Fruit fly (Drosophila melanogaster) whole organism, embryonic: Measurements from ENCODE around the gene Tsp2A.

Experiments
- CG12071 ChIP-seq: fragments of 200-800 bp; sonication (Bioruptor generic); optimal IDR thresholded peaks from 3 replicates; lab custom pipeline; 2018; ENCODE audit warnings: missing biosample characterization, mild to moderate bottlenecking, missing genetic modification characterization
- CG14050 ChIP-seq: fragments of 200-800 bp; sonication (Bioruptor generic); IDR thresholded peaks from 3 replicates; pipeline ENCODE4 v1.3.6; 2022; ENCODE audit warnings: missing biosample characterization, missing genetic modification characterization
- CG17359 ChIP-seq: fragments of 200-800 bp; sonication (Bioruptor generic); optimal IDR thresholded peaks from 3 replicates; lab custom pipeline; 2018; ENCODE audit warnings: missing biosample characterization, mild to moderate bottlenecking, missing genetic modification characterization, moderate library complexity
- CG6254 ChIP-seq: fragments of 200-800 bp; sonication (Bioruptor generic); optimal IDR thresholded peaks from 3 replicates; lab custom pipeline; 2017; ENCODE audit warnings: mild to moderate bottlenecking, missing biosample characterization, missing genetic modification reagents, missing genetic modification characterization
- Dad ChIP-seq: fragments of 200-800 bp; sonication (Bioruptor generic); optimal IDR thresholded peaks from 3 replicates; lab custom pipeline; 2016; ENCODE audit warnings: missing biosample characterization, missing genetic modification characterization
- Hr39 ChIP-seq: fragments of >200 bp; optimal IDR thresholded peaks from 2 replicates; lab custom pipeline; 2017
- NC2α ChIP-seq: fragments of 200-800 bp; sonication (Bioruptor generic); optimal IDR thresholded peaks from 2 replicates; lab custom pipeline; 2016; ENCODE audit warnings: missing biosample characterization, missing genetic modification characterization
- az2 ChIP-seq: fragments of 200-800 bp; sonication (Bioruptor generic); optimal IDR thresholded peaks from 3 replicates; lab custom pipeline; 2016; ENCODE audit warnings: missing biosample characterization, missing genetic modification characterization
- fd96Cb ChIP-seq: fragments of 200-800 bp; sonication (Bioruptor generic); optimal IDR thresholded peaks from 2 replicates; lab custom pipeline; 2018; ENCODE audit warnings: missing biosample characterization, mild to moderate bottlenecking, missing genetic modification characterization, moderate library complexity
- jing ChIP-seq: fragments of 200-800 bp; sonication (Bioruptor generic); optimal IDR thresholded peaks from 2 replicates; lab custom pipeline; 2018; ENCODE audit warnings: missing biosample characterization, mild to moderate bottlenecking, missing genetic modification characterization
- kah ChIP-seq: fragments of 200-800 bp; sonication (Bioruptor generic); optimal IDR thresholded peaks from 2 replicates; lab custom pipeline; 2018; ENCODE audit warnings: missing biosample characterization, mild to moderate bottlenecking, missing genetic modification characterization
- lmd ChIP-seq: fragments of 200-800 bp; sonication (Bioruptor generic); IDR thresholded peaks from 2 replicates; pipeline ENCODE4 v1.3.6; 2022; ENCODE audit warnings: missing biosample characterization, missing genetic modification characterization
- odd ChIP-seq: fragments of 200-800 bp; sonication (Bioruptor generic); optimal IDR thresholded peaks from 2 replicates; lab custom pipeline; 2017; ENCODE audit warnings: missing biosample characterization, mild to moderate bottlenecking, missing genetic modification characterization
- psq ChIP-seq: fragments of 200-800 bp; sonication (Bioruptor generic); optimal IDR thresholded peaks from 2 replicates; lab custom pipeline; 2017; ENCODE audit warnings: missing biosample characterization, missing genetic modification characterization

DNA sequence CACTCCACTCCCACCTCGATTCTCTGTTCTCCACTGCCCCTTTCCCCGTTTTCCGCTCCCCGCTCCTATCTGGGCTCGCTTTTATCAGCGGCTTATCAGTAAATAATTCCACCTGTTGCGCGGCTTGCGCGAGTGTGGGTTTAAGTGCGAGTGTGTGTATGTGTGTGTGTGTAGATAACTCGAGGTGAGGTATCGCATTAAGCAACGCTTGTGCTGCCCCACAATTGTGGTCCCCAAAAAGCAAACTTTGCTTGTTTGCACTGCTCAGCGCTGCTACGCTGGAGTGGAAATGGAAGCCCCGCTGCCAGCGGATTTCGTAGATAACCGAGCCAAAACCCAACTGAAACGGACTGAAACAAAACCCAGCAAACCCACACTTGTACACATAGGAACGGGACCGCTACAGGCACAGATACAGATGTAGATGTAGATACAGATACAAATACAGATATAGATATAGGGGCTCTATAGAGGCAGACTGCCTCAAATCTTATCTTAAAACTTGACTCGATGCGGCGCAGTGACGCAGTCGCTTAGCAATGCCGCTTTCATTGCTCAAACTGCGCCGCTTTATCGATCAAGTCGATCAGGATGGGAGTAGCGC lies 40.9 kb downstream of the Tsp2A start:
- TF ChIP-seq kah (peak; percentile 84), CG17359 (peak; percentile 2), fd96Cb (tag; lab: Kevin White, UChicago) (no peak), lmd (GFP tag; lab: Robert Waterston, UW) (no peak), Hr39 (lab: Kevin White, UChicago) (no peak), odd (GFP tag; lab: Kevin White, UChicago) (no peak), NC2α (GFP tag; lab: Kevin White, UChicago) (no peak), CG6254 (GFP tag; lab: Kevin White, UChicago) (no peak), Dad (GFP tag; lab: Kevin White, UChicago) (no peak), az2 (GFP tag; lab: Kevin White, UChicago) (no peak), CG12071 (GFP tag; lab: Kevin White, UChicago) (peak; percentile 52), psq (GFP tag; lab: Kevin White, UChicago) (no peak), CG14050 (GFP tag; lab: Robert Waterston, UW) (no peak), jing (GFP tag; lab: Kevin White, UChicago) (no peak)
